Worm (Caenorhabditis elegans) whole organism, L4 larva: ENCODE data around the gene idpb-2.

Experiments used
- F37D6.2 ChIP-seq: sonication (generic microtip); optimal IDR thresholded peaks from 2 replicates; lab custom pipeline; 2016; ENCODE audit warnings: mild to moderate bottlenecking, missing genetic modification characterization, missing compliant biosample characterization
- aly-2 ChIP-seq: sonication (generic microtip); optimal IDR thresholded peaks from 2 replicates; lab custom pipeline; 2018; ENCODE audit warnings: missing biosample characterization, missing genetic modification characterization
- daf-12 ChIP-seq: fragments of 150-350 bp; optimal IDR thresholded peaks from 2 replicates; lab custom pipeline; 2014; ENCODE audit warnings: missing biosample characterization, missing genetic modification reagents, missing genetic modification characterization
- dmd-6 ChIP-seq: fragments of 200-800 bp; sonication (Bioruptor generic); IDR thresholded peaks from 2 replicates; pipeline ENCODE4 v1.3.6; 2022; ENCODE audit warnings: missing genetic modification reagents, missing genetic modification characterization, missing compliant biosample characterization
- jun-1 ChIP-seq: fragments of 150-350 bp; optimal IDR thresholded peaks from 2 replicates; lab custom pipeline; 2014; ENCODE audit warnings: missing biosample characterization, missing genetic modification reagents, missing genetic modification characterization
- lin-13 ChIP-seq: fragments of 150-350 bp; optimal IDR thresholded peaks from 2 replicates; lab custom pipeline; 2014; ENCODE audit warnings: missing biosample characterization, missing genetic modification reagents, missing genetic modification characterization
- lin-15B ChIP-seq: fragments of 150-350 bp; sonication (generic microtip); optimal IDR thresholded peaks from 3 replicates; lab custom pipeline; 2014; ENCODE audit warnings: missing biosample characterization, missing genetic modification characterization
- lsy-2 ChIP-seq, 2 experiments: fragments of 150-350 bp in 1 of 2; sonication (generic microtip) in 1 of 2; optimal IDR thresholded peaks; 2 replicates each; lab custom pipeline; 2014 to 2017; ENCODE audit warnings: missing biosample characterization in 2 of 2, missing genetic modification characterization in 2 of 2
- mdl-1 ChIP-seq, 2 experiments: fragments of 150-350 bp in 1 of 2; sonication (generic microtip) in 1 of 2; optimal IDR thresholded peaks; 2 replicates each; lab custom pipeline; 2014 to 2017; ENCODE audit warnings: missing biosample characterization in 2 of 2, missing genetic modification characterization in 2 of 2
- nhr-102 ChIP-seq: sonication (generic microtip); optimal IDR thresholded peaks from 2 replicates; lab custom pipeline; 2016; ENCODE audit warnings: mild to moderate bottlenecking, missing genetic modification characterization, moderate library complexity, missing compliant biosample characterization
- nhr-42 ChIP-seq: fragments of 200-800 bp; sonication (Bioruptor generic); IDR thresholded peaks from 2 replicates; pipeline ENCODE4 v1.3.6; 2022; ENCODE audit warnings: missing genetic modification characterization, missing compliant biosample characterization
- pqm-1 ChIP-seq: sonication (generic microtip); optimal IDR thresholded peaks from 2 replicates; lab custom pipeline; 2017; ENCODE audit warnings: missing biosample characterization, missing genetic modification characterization
- snpc-4 ChIP-seq: fragments of 150-350 bp; optimal IDR thresholded peaks from 2 replicates; lab custom pipeline; 2014; ENCODE audit warnings: missing biosample characterization, missing genetic modification characterization
- zag-1 ChIP-seq: fragments of 150-350 bp; optimal IDR thresholded peaks from 2 replicates; lab custom pipeline; 2014; ENCODE audit warnings: missing biosample characterization, missing genetic modification characterization

ce11 chrII:5066967-5067366 lies 2.5 kb downstream of the idpb-2 start:
- TF ChIP-seq pqm-1 (tag; lab: Kevin White, UChicago): no peak
- no peak for TF ChIP-seq mdl-1 (tag; optimal IDR thresholded peaks at IDR 0.05; lab: Kevin White, UChicago)
- no peak for TF ChIP-seq zag-1
- TF ChIP-seq snpc-4 (tag; lab: Kevin White, UChicago): no peak
- no peak for TF ChIP-seq nhr-102
- TF ChIP-seq lsy-2 (tag; optimal IDR thresholded peaks at IDR 0.05; lab: Kevin White, UChicago): no peak
- TF ChIP-seq nhr-42: no peak
- no peak for TF ChIP-seq dmd-6 (GFP tag; lab: Robert Waterston, UW)
- no peak for TF ChIP-seq F37D6.2 (tag; lab: Kevin White, UChicago)
- TF ChIP-seq daf-12: no peak
- no peak for TF ChIP-seq jun-1 (tag; lab: Kevin White, UChicago)
- no peak for TF ChIP-seq lin-15B (tag; lab: Kevin White, UChicago)
- no peak for TF ChIP-seq aly-2 (tag; lab: Kevin White, UChicago)
- TF ChIP-seq lin-13 (GFP tag; lab: Kevin White, UChicago): no peak
